Fruit fly (Drosophila melanogaster) whole organism, embryonic: Measurements from ENCODE around the gene Snm1.

Source experiments
- BtbVII ChIP-seq: fragments of 200-800 bp; sonication (Bioruptor generic); optimal IDR thresholded peaks from 3 replicates; lab custom pipeline; 2017; ENCODE audit warnings: missing biosample characterization, mild to moderate bottlenecking, missing genetic modification characterization
- CG11456 ChIP-seq: fragments of 200-800 bp; sonication (Bioruptor generic); IDR thresholded peaks from 3 replicates; pipeline ENCODE4 v1.3.6; 2022; ENCODE audit warnings: missing biosample characterization, missing genetic modification characterization
- CG11696 ChIP-seq: fragments of 200-800 bp; sonication (Bioruptor generic); IDR thresholded peaks from 2 replicates; pipeline ENCODE4 v1.3.6; 2022; ENCODE audit warnings: missing biosample characterization, missing genetic modification characterization
- CG18599 ChIP-seq: fragments of 200-800 bp; sonication (Bioruptor generic); optimal IDR thresholded peaks from 3 replicates; lab custom pipeline; 2017; ENCODE audit warnings: missing biosample characterization, missing genetic modification characterization, mild to moderate bottlenecking, moderate library complexity, missing genetic modification reagents
- CG3281 ChIP-seq: fragments of 200-800 bp; sonication (Bioruptor generic); optimal IDR thresholded peaks from 3 replicates; lab custom pipeline; 2017; ENCODE audit warnings: missing biosample characterization, mild to moderate bottlenecking, missing genetic modification characterization
- CG34224 ChIP-seq: fragments of 200-800 bp; sonication (Bioruptor generic); IDR thresholded peaks from 3 replicates; pipeline ENCODE4 v1.3.6; 2022; ENCODE audit warnings: missing biosample characterization, missing genetic modification characterization; ENCODE audit not compliant: partially characterized antibody
- CG43689 ChIP-seq: fragments of 200-800 bp; sonication (Bioruptor generic); IDR thresholded peaks from 2 replicates; pipeline ENCODE4 v1.3.6; 2022; ENCODE audit warnings: missing biosample characterization, missing genetic modification characterization
- CG4854 ChIP-seq: fragments of 200-800 bp; sonication (Bioruptor generic); optimal IDR thresholded peaks from 2 replicates; lab custom pipeline; 2016; ENCODE audit warnings: missing biosample characterization, missing genetic modification characterization, inconsistent platforms
- CG6854 ChIP-seq: fragments of 200-800 bp; sonication (Bioruptor generic); optimal IDR thresholded peaks from 3 replicates; lab custom pipeline; 2017; ENCODE audit warnings: missing biosample characterization, mild to moderate bottlenecking, missing genetic modification characterization
- CG7372 ChIP-seq: fragments of 200-800 bp; sonication (Bioruptor generic); IDR thresholded peaks from 2 replicates; pipeline ENCODE4 v1.3.6; 2022; ENCODE audit warnings: missing biosample characterization, missing genetic modification characterization
- CG7556 ChIP-seq: fragments of 200-800 bp; sonication (Bioruptor generic); optimal IDR thresholded peaks from 2 replicates; lab custom pipeline; 2017; ENCODE audit warnings: missing biosample characterization, mild to moderate bottlenecking, missing genetic modification characterization
- CG7963 ChIP-seq: fragments of 200-800 bp; sonication (Bioruptor generic); IDR thresholded peaks from 3 replicates; pipeline ENCODE4 v1.3.6; 2022; ENCODE audit warnings: missing biosample characterization, missing genetic modification characterization; ENCODE audit not compliant: partially characterized antibody
- CG8478 ChIP-seq: fragments of >200 bp; optimal IDR thresholded peaks from 2 replicates; lab custom pipeline; 2018
- Drgx ChIP-seq: fragments of 200-800 bp; sonication (Bioruptor generic); IDR thresholded peaks from 2 replicates; pipeline ENCODE4 v1.3.6; 2022; ENCODE audit warnings: missing biosample characterization, missing genetic modification characterization
- H2.0 ChIP-seq: fragments of 200-800 bp; sonication (Bioruptor generic); IDR thresholded peaks from 2 replicates; pipeline ENCODE4 v1.3.6; 2022; ENCODE audit warnings: missing biosample characterization, missing genetic modification characterization
- Hey ChIP-seq: fragments of 200-800 bp; sonication (Bioruptor generic); optimal IDR thresholded peaks from 3 replicates; lab custom pipeline; 2018; ENCODE audit warnings: missing biosample characterization, mild to moderate bottlenecking, missing genetic modification characterization
- Hmx ChIP-seq: fragments of 200-800 bp; sonication (Bioruptor generic); optimal IDR thresholded peaks from 2 replicates; lab custom pipeline; 2016; ENCODE audit warnings: missing biosample characterization, missing genetic modification characterization
- Lpt ChIP-seq: fragments of >200 bp; optimal IDR thresholded peaks from 2 replicates; lab custom pipeline; 2018; ENCODE audit warnings: missing biosample characterization, missing genetic modification characterization
- Med ChIP-seq: fragments of 200-800 bp; sonication (Bioruptor generic); peaks from one replicate; lab custom pipeline; 2016; ENCODE audit warnings: missing biosample characterization, missing genetic modification characterization, mild to moderate bottlenecking, inconsistent platforms, moderate library complexity
- Opbp ChIP-seq: fragments of 200-800 bp; sonication (Bioruptor generic); IDR thresholded peaks from 3 replicates; pipeline ENCODE4 v1.3.6; 2022; ENCODE audit warnings: missing biosample characterization, missing genetic modification characterization; ENCODE audit not compliant: partially characterized antibody
- Optix ChIP-seq: fragments of 200-800 bp; sonication (Bioruptor generic); IDR thresholded peaks from 3 replicates; pipeline ENCODE4 v1.3.6; 2022; ENCODE audit warnings: missing biosample characterization, missing genetic modification characterization
- Pdp1 ChIP-seq, 2 experiments: fragments of 200-800 bp; sonication (Bioruptor generic); optimal IDR thresholded peaks; 3 replicates each; lab custom pipeline; 2016; ENCODE audit warnings: missing biosample characterization in 2 of 2, missing genetic modification characterization in 2 of 2, mild to moderate bottlenecking in 1 of 2, moderate library complexity in 1 of 2
- Sry-δ ChIP-seq: fragments of 200-800 bp; sonication (Bioruptor generic); optimal IDR thresholded peaks from 2 replicates; lab custom pipeline; 2016; ENCODE audit warnings: missing biosample characterization, missing genetic modification characterization
- Ssrp ChIP-seq: fragments of 200-800 bp; sonication (Bioruptor generic); optimal IDR thresholded peaks from 2 replicates; lab custom pipeline; 2018; ENCODE audit warnings: missing biosample characterization, mild to moderate bottlenecking, missing genetic modification characterization, moderate library complexity
- aop ChIP-seq: fragments of 200-800 bp; sonication (Bioruptor generic); IDR thresholded peaks from 2 replicates; pipeline ENCODE4 v1.3.6; 2022; ENCODE audit warnings: missing biosample characterization, missing genetic modification characterization
- ase ChIP-seq: fragments of 200-800 bp; sonication (Bioruptor generic); IDR thresholded peaks from 3 replicates; pipeline ENCODE4 v1.3.6; 2022; ENCODE audit warnings: missing biosample characterization, missing genetic modification characterization
- bigmax ChIP-seq: fragments of 200-800 bp; sonication (Bioruptor generic); optimal IDR thresholded peaks from 2 replicates; lab custom pipeline; 2018; ENCODE audit warnings: missing biosample characterization, mild to moderate bottlenecking, missing genetic modification characterization
- bowl ChIP-seq: fragments of 200-800 bp; sonication (Bioruptor generic); IDR thresholded peaks from 2 replicates; pipeline ENCODE4 v1.3.6; 2022; ENCODE audit warnings: missing biosample characterization, missing genetic modification characterization
- bsh ChIP-seq, 2 experiments: fragments of 200-800 bp; sonication (Bioruptor generic); optimal IDR thresholded peaks; 2 replicates each; lab custom pipeline; 2017 to 2018; ENCODE audit warnings: mild to moderate bottlenecking in 2 of 2, missing biosample characterization in 2 of 2, missing genetic modification characterization in 2 of 2, moderate library complexity in 1 of 2
- caup ChIP-seq: fragments of 200-800 bp; sonication (Bioruptor generic); optimal IDR thresholded peaks from 3 replicates; lab custom pipeline; 2017; ENCODE audit warnings: missing biosample characterization, mild to moderate bottlenecking, missing genetic modification characterization, moderate library complexity; ENCODE audit not compliant: severe bottlenecking
- chinmo ChIP-seq: fragments of 200-800 bp; sonication (Bioruptor generic); IDR thresholded peaks from 4 replicates; pipeline ENCODE4 v1.3.6; 2022; ENCODE audit warnings: missing biosample characterization, missing genetic modification characterization; ENCODE audit not compliant: partially characterized antibody
- crp ChIP-seq, 2 experiments: fragments of 200-800 bp; sonication (Bioruptor generic); optimal IDR thresholded peaks; 2 replicates in 1 of 2; 3 replicates in 1 of 2; lab custom pipeline; 2017; ENCODE audit warnings: missing biosample characterization in 2 of 2, missing genetic modification characterization in 2 of 2, mild to moderate bottlenecking in 1 of 2, moderate library complexity in 1 of 2
- ewg ChIP-seq: fragments of 200-800 bp; sonication (Bioruptor generic); optimal IDR thresholded peaks from 3 replicates; lab custom pipeline; 2017; ENCODE audit warnings: mild to moderate bottlenecking, missing biosample characterization, missing genetic modification reagents, missing genetic modification characterization
- gem ChIP-seq: fragments of 200-800 bp; sonication (Bioruptor generic); optimal IDR thresholded peaks from 2 replicates; lab custom pipeline; 2019; ENCODE audit warnings: missing biosample characterization, mild to moderate bottlenecking, missing genetic modification characterization, moderate library complexity
- inv ChIP-seq: fragments of 200-800 bp; sonication (Bioruptor generic); IDR thresholded peaks from 2 replicates; pipeline ENCODE4 v1.3.6; 2022; ENCODE audit warnings: missing biosample characterization, missing genetic modification characterization; ENCODE audit not compliant: partially characterized antibody
- kni ChIP-seq: fragments of 200-800 bp; sonication (Bioruptor generic); optimal IDR thresholded peaks from 3 replicates; lab custom pipeline; 2017; ENCODE audit warnings: mild to moderate bottlenecking, missing biosample characterization, missing genetic modification reagents, missing genetic modification characterization
- knrl ChIP-seq: fragments of 200-800 bp; sonication (Bioruptor generic); IDR thresholded peaks from 3 replicates; pipeline ENCODE4 v1.3.6; 2022; ENCODE audit warnings: missing biosample characterization, missing genetic modification characterization; ENCODE audit not compliant: partially characterized antibody
- nerfin-2 ChIP-seq: fragments of 200-800 bp; sonication (Bioruptor generic); IDR thresholded peaks from 2 replicates; pipeline ENCODE4 v1.3.6; 2022; ENCODE audit warnings: missing biosample characterization, missing genetic modification characterization; ENCODE audit not compliant: partially characterized antibody
- nom ChIP-seq: fragments of 200-800 bp; sonication (Bioruptor generic); optimal IDR thresholded peaks from 2 replicates; lab custom pipeline; 2017; ENCODE audit warnings: missing biosample characterization, missing genetic modification characterization, mild to moderate bottlenecking, moderate library complexity, missing genetic modification reagents
- pho ChIP-seq: fragments of 200-800 bp; sonication (Bioruptor generic); optimal IDR thresholded peaks from 2 replicates; lab custom pipeline; 2016; ENCODE audit warnings: missing biosample characterization, missing genetic modification characterization
- sob ChIP-seq: fragments of 200-800 bp; sonication (Bioruptor generic); IDR thresholded peaks from 2 replicates; pipeline ENCODE4 v1.3.6; 2022; ENCODE audit warnings: missing biosample characterization, missing genetic modification characterization
- zfh1 ChIP-seq: fragments of 200-800 bp; sonication (Bioruptor generic); IDR thresholded peaks from 3 replicates; pipeline ENCODE4 v1.3.6; 2022; ENCODE audit warnings: missing biosample characterization, missing genetic modification characterization

Gene Snm1

DNA sequence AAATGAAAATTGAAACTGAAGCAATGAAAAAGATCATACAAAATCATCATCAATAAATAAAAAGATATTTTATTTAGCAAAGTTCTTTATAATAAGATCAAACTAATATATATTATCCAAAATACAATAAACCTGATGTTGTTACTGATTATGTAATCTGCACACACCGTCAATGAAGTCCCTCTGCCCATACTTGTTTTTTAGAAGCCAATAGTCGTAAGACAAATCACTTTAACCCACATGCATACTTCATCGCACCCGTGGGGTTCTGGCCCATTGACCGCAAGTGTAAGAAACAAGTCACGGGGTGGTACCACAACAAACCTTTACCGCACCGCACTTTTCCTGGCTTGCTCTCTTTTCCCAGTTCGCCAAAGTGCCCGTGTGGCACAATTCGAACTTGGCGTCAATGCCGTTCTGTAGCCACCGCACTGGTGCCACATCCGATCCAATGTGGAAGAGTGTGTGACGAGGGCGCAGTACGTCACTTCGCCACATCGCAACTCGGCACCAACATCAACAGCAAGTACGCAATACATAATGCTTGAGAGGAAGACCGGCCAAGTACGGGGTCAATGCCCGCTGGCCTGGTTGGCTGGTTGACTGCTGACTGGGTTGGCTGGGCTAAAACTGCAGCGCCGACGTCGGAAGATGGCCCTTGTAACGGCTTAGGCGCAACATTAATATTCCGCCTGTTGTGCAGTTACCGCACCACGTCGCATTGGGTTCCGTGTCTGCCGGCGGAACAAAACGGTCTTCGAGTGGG is 18.2 kb downstream of the Snm1 start:
- TF ChIP-seq zfh1 (GFP tag; lab: Robert Waterston, UW) (0 out of 3 replicates have a peak, but pooled peaks have one; percentile 14), gem (no peak), Opbp (GFP tag; lab: Robert Waterston, UW) (0 out of 3 replicates have a peak, but pooled peaks have one; percentile 16), bsh (GFP tag; optimal IDR thresholded peaks at IDR 0.05; lab: Kevin White, UChicago) (peak in 1 of 2 experiments; percentile 22), kni (peak; percentile 26), H2.0 (no peak), Pdp1 (GFP tag; optimal IDR thresholded peaks at IDR 0.05; lab: Kevin White, UChicago) (peak in 1 of 2 experiments; percentile 52), CG11456 (0 out of 3 replicates have a peak, but pooled peaks have one; percentile 31), BtbVII (GFP tag; lab: Kevin White, UChicago) (no peak), CG8478 (lab: Kevin White, UChicago) (peak; percentile 67), knrl (GFP tag; lab: Robert Waterston, UW) (0 out of 3 replicates have a peak, but pooled peaks have one; percentile 22), Med (GFP tag; lab: Kevin White, UChicago) (peak; percentile 36), CG6854 (GFP tag; lab: Kevin White, UChicago) (no peak)

dm6 chr3R:5573883-5574282 is 19.0 kb downstream of the Snm1 start:
- TF ChIP-seq Lpt (GFP tag; lab: Kevin White, UChicago) = no peak
- 0 out of 4 replicates have a peak, but pooled peaks have one; percentile 42 for TF ChIP-seq chinmo (GFP tag; lab: Robert Waterston, UW)
- no peak for TF ChIP-seq nom (GFP tag; lab: Kevin White, UChicago)
- TF ChIP-seq Hey (tag; lab: Kevin White, UChicago) = peak; percentile 88
- TF ChIP-seq CG7556 (GFP tag; lab: Kevin White, UChicago) = no peak
- TF ChIP-seq CG7963 (GFP tag; lab: Robert Waterston, UW) = no peak
- TF ChIP-seq gem = no peak
- peak; percentile 66 for TF ChIP-seq Med (GFP tag; lab: Kevin White, UChicago)
- TF ChIP-seq, all 482 proteins: peak for 3

DNA sequence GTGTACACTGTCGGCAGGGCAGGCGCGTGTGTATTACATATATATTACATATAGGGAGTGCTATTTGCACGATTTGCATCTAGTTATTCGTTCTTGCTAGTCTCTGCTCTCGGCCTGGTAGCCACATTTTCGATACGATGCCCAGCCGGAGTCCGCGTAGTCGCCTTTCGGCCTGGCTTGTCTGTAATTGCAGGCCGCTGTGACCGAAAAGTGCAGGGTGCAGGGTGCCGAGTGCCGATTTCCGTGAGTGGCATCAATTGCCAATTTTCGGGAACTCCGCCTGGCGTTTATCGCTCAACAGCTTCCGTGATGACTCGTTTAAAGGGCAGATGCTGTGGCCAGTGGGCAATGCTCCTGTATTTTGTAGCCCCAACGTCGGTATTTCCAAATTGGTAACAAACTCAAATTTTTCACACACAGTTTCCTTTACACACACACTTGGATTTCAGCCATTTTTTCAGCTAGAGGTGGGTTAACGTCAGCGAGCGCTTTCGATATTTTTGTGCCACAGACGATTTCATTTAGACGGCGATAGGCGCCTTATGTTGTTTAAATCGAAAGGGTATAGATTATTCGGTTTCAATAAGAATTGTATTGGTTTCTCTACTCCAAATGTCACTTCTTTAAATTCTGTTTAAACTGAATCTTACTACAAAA is 33.1 kb downstream of the Snm1 start, which contains the start of gene CG2926:
Gene CG2926, minus strand, starts transcription at position 518 of the 657 bp plus-strand sequence.
- TF ChIP-seq chinmo (GFP tag; lab: Robert Waterston, UW) (peak; percentile 87; the same call in 3 of the 4 replicates), crp (GFP tag; optimal IDR thresholded peaks at IDR 0.05; lab: Kevin White, UChicago) (peak in 1 of 2 experiments; percentile 33), nerfin-2 (GFP tag; lab: Robert Waterston, UW) (peak; percentile 59), ewg (GFP tag; lab: Kevin White, UChicago) (no peak), inv (peak; percentile 84), CG34224 (GFP tag; lab: Robert Waterston, UW) (peak; percentile 80), CG4854 (GFP tag; lab: Kevin White, UChicago) (no peak), bigmax (GFP tag; lab: Kevin White, UChicago) (no peak), caup (GFP tag; lab: Kevin White, UChicago) (peak; percentile 9), gem (no peak), CG7372 (GFP tag; lab: Robert Waterston, UW) (peak; percentile 25; the same call in 1 of the 2 replicates), Optix (GFP tag; lab: Robert Waterston, UW) (0 out of 3 replicates have a peak, but pooled peaks have one; percentile 20), CG18599 (GFP tag; lab: Kevin White, UChicago) (no peak), Ssrp (tag; lab: Kevin White, UChicago) (no peak), sob (GFP tag; lab: Robert Waterston, UW) (peak; percentile 55; the same call in 1 of the 2 replicates), CG11696 (no peak), bowl (no peak), Hmx (GFP tag; lab: Kevin White, UChicago) (no peak), CG11456 (peak; percentile 58; the same call in 2 of the 3 replicates), Drgx (GFP tag; lab: Robert Waterston, UW) (no peak), ase (GFP tag; lab: Robert Waterston, UW) (0 out of 3 replicates have a peak, but pooled peaks have one; percentile 41), Sry-δ (GFP tag; lab: Kevin White, UChicago) (peak; percentile 96), aop (GFP tag; lab: Robert Waterston, UW) (no peak), pho (GFP tag; lab: Kevin White, UChicago) (peak; percentile 60), CG3281 (GFP tag; lab: Kevin White, UChicago) (no peak), CG43689 (GFP tag; lab: Robert Waterston, UW) (no peak)
